Fruit fly (Drosophila melanogaster): ENCODE data around the gene C3G.

Gene C3G

dm6 chrX:6793390-6793789 is 10.0 kb downstream of the C3G start (continued):
- TF ChIP-seq CG18764 (GFP tag; optimal IDR thresholded peaks at IDR 0.05) (peak; percentile 42), CG12391 (tag; optimal IDR thresholded peaks at IDR 0.05) (peak; percentile 62), CG6683 (GFP tag; optimal IDR thresholded peaks at IDR 0.05) (no peak), exex (tag; optimal IDR thresholded peaks at IDR 0.05) (peak; percentile 14), CG11093 (GFP tag; IDR thresholded peaks at IDR 0.05) (peak; percentile 52; the same call in 2 of the 3 replicates), mam (GFP tag; optimal IDR thresholded peaks at IDR 0.05) (peak; percentile 75), stwl (tag; optimal IDR thresholded peaks at IDR 0.05) (no peak), Doc2 (GFP tag; IDR thresholded peaks at IDR 0.05) (no peak), CG17359 (tag; optimal IDR thresholded peaks at IDR 0.05) (peak; percentile 81), CG7556 (GFP tag; optimal IDR thresholded peaks at IDR 0.05) (peak; percentile 43), Ada2b (GFP tag; IDR thresholded peaks at IDR 0.05) (peak; percentile 79), Ets65A (GFP tag) (peak; percentile 98), CG10431 (GFP tag; optimal IDR thresholded peaks at IDR 0.05) (no peak), gem (tag; optimal IDR thresholded peaks at IDR 0.05) (peak; percentile 80), CG34376 (GFP tag; optimal IDR thresholded peaks at IDR 0.05) (no peak), GATAe (GFP tag; conservative IDR thresholded peaks at IDR 0.05) (no peak), kni (GFP tag; optimal IDR thresholded peaks at IDR 0.05) (no peak), CG15073 (GFP tag; optimal IDR thresholded peaks at IDR 0.05) (no peak), pzg (GFP tag; optimal IDR thresholded peaks at IDR 0.05) (no peak), Sry-β (GFP tag; optimal IDR thresholded peaks at IDR 0.05) (no peak), lov (optimal IDR thresholded peaks at IDR 0.05) (no peak), lov (GFP tag; IDR thresholded peaks at IDR 0.05) (no peak), unc-4 (GFP tag; IDR thresholded peaks at IDR 0.05; ENCODE audit: partially characterized antibody) (no peak), tio (GFP tag; optimal IDR thresholded peaks at IDR 0.05) (peak; percentile 26), sima (GFP tag; optimal IDR thresholded peaks at IDR 0.05) (peak; percentile 37), CG16815 (GFP tag; optimal IDR thresholded peaks at IDR 0.05) (no peak), gcm (GFP tag; optimal IDR thresholded peaks at IDR 0.05) (peak; percentile 32), zfh2 (GFP tag; optimal IDR thresholded peaks at IDR 0.05) (peak; percentile 79), gce (GFP tag; IDR thresholded peaks at IDR 0.05) (peak; percentile 75; the same call in 2 of the 3 replicates), CG7928 (GFP tag; optimal IDR thresholded peaks at IDR 0.05) (no peak), fd64A (GFP tag; optimal IDR thresholded peaks at IDR 0.05) (no peak), Bdp1 (GFP tag; optimal IDR thresholded peaks at IDR 0.05) (no peak), Hmx (GFP tag; optimal IDR thresholded peaks at IDR 0.05) (no peak), CG2712 (tag; optimal IDR thresholded peaks at IDR 0.05) (peak; percentile 37), CG6175 (GFP tag; IDR thresholded peaks at IDR 0.05) (peak; percentile 65; the same call in 2 of the 3 replicates), dimm (GFP tag; IDR thresholded peaks at IDR 0.05) (peak; percentile 57; the same call in 1 of the 2 replicates), CG13287 (GFP tag; IDR thresholded peaks at IDR 0.05; ENCODE audit: partially characterized antibody) (no peak), B-H1 (GFP tag; IDR thresholded peaks at IDR 0.05) (peak; percentile 62), ken (GFP tag; IDR thresholded peaks at IDR 0.05) (peak; percentile 75; the same call in 2 of the 3 replicates), CG10209 (GFP tag; optimal IDR thresholded peaks at IDR 0.05) (peak; percentile 59), D19B (GFP tag; optimal IDR thresholded peaks at IDR 0.05) (peak; percentile 22), CG30431 (GFP tag; optimal IDR thresholded peaks at IDR 0.05) (peak; percentile 46), Tbp (GFP tag; optimal IDR thresholded peaks at IDR 0.05) (no peak), az2 (GFP tag; optimal IDR thresholded peaks at IDR 0.05) (peak; percentile 57), bcd (GFP tag; optimal IDR thresholded peaks at IDR 0.05) (peak; percentile 67), CG14441 (GFP tag; IDR thresholded peaks at IDR 0.05) (peak; percentile 84), gsb-n (tag; optimal IDR thresholded peaks at IDR 0.05) (no peak), CG9876 (GFP tag; optimal IDR thresholded peaks at IDR 0.05) (peak; percentile 47), CG10274 (GFP tag; optimal IDR thresholded peaks at IDR 0.05) (peak; percentile 43), MBD-R2 (GFP tag; IDR thresholded peaks at IDR 0.05) (peak; percentile 52; the same call in 1 of the 2 replicates), toy (GFP tag; IDR thresholded peaks at IDR 0.05) (peak; percentile 65), CG14050 (GFP tag; IDR thresholded peaks at IDR 0.05) (peak; percentile 56)

Data from whole organism, embryonic.